Worm (Caenorhabditis elegans): Measurements from ENCODE around the gene D2096.6.
"Not testable (repeated sequence)": the region's sequence is repeated elsewhere in the genome, so short reads cannot be mapped to it uniquely, and the experiment has no call there.

Gene D2096.6

ce11 chrIV:8357299-8357698, 11.7 kb downstream of the D2096.6 start:
- TF ChIP-seq hmg-4 (GFP tag; optimal IDR thresholded peaks at IDR 0.05) (no peak), ets-7 (tag; optimal IDR thresholded peaks at IDR 0.05) (no peak), sea-1 (GFP tag; conservative IDR thresholded peaks at IDR 0.05) (no peak), hmbx-1 (tag; optimal IDR thresholded peaks at IDR 0.05) (no peak)

ce11 chrIV:8355592-8355991, 13.4 kb downstream of the D2096.6 start, which contains the start of the genes F17E9.2 and col-116:
Gene F17E9.2, plus strand, starts transcription at chrIV:8355892.
Gene col-116, plus strand, starts transcription at chrIV:8355906.
- TF ChIP-seq flt-1 (GFP tag; IDR thresholded peaks at IDR 0.05) (no peak), sea-1 (GFP tag; conservative IDR thresholded peaks at IDR 0.05) (no peak), ama-1 (optimal IDR thresholded peaks at IDR 0.05) (no peak), ceh-13 (GFP tag; optimal IDR thresholded peaks at IDR 0.05) (no peak), B0310.2 (tag; optimal IDR thresholded peaks at IDR 0.05) (no peak), tbx-37 (GFP tag; conservative IDR thresholded peaks at IDR 0.05) (no peak), scrt-1 (GFP tag; IDR thresholded peaks at IDR 0.05) (no peak), pes-1 (GFP tag; IDR thresholded peaks at IDR 0.05) (no peak), aly-1 (tag; optimal IDR thresholded peaks at IDR 0.05) (no peak), hmbx-1 (tag; optimal IDR thresholded peaks at IDR 0.05) (no peak), hnd-1 (tag; optimal IDR thresholded peaks at IDR 0.05) (no peak)

ce11 chrIV:8354572-8354971, 14.5 kb downstream of the D2096.6 start, which contains the start of gene F17E9.3:
Gene F17E9.3, plus strand, starts transcription at chrIV:8354872.
- TF ChIP-seq B0310.2 (tag; optimal IDR thresholded peaks at IDR 0.05): no peak
- no peak for TF ChIP-seq scrt-1 (GFP tag; IDR thresholded peaks at IDR 0.05)
- no peak for TF ChIP-seq tbx-11 (GFP tag; IDR thresholded peaks at IDR 0.05)
- TF ChIP-seq sea-1 (GFP tag; conservative IDR thresholded peaks at IDR 0.05): no peak
- TF ChIP-seq aly-1 (tag; optimal IDR thresholded peaks at IDR 0.05): no peak
- TF ChIP-seq ceh-13 (GFP tag; optimal IDR thresholded peaks at IDR 0.05): no peak
- TF ChIP-seq tbx-37 (GFP tag; conservative IDR thresholded peaks at IDR 0.05): no peak
- TF ChIP-seq hnd-1 (tag; optimal IDR thresholded peaks at IDR 0.05): no peak

DNA sequence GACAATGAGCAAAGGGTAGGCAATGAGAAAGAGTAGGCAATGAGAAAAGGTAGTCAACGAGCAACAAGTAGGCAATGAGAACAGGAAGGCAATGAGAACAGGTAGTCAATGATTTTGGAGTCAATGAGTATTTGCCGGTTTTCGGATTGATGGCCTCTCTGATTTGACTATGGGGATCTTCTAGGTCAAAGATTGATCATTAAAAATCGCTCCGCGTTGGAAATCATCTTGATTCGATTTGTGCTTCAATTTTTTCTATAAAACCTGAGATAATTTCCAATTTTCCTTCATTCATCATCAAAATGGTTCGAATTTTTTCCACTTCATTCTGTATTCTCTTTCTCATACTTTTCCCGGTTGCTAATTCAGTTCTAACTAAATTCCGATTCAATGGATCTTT, 17.0 kb downstream of the D2096.6 start, which contains the start of gene F17E9.16:
Gene F17E9.16 (plus strand): TSS at position 301 of the 400 bp plus-strand sequence.
- TF ChIP-seq aly-1 (tag; optimal IDR thresholded peaks at IDR 0.05); B0310.2 (tag; optimal IDR thresholded peaks at IDR 0.05); ceh-13 (GFP tag; optimal IDR thresholded peaks at IDR 0.05): not testable (repeated sequence)

DNA sequence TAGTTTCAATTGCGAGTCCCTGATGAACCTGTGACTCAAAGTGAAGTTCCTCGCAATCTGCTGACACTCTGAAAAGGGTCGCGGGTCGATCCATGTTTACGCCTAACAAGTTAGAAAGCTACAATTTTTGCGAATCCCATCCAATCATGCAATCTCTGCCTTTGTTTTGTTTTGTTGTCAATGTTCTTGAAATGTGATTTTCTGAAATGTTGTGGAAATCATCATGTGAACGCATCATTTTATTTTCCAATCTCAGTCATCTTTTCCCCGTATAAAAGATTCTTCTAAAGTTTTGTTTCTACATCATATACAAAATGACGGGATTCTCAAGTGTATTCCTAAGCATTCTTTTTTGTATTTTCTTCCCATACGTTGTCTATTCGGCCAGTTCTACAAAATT, 21.0 kb downstream of the D2096.6 start, which contains the start of gene F17E9.4:
Gene F17E9.4 (plus strand): TSS at position 301 of the 400 bp plus-strand sequence.
- TF ChIP-seq ceh-36 (tag; optimal IDR thresholded peaks at IDR 0.05): no peak
- no peak for TF ChIP-seq F13C5.2 (tag; optimal IDR thresholded peaks at IDR 0.05)
- TF ChIP-seq ceh-13 (GFP tag; optimal IDR thresholded peaks at IDR 0.05): no peak
- TF ChIP-seq scrt-1 (GFP tag; IDR thresholded peaks at IDR 0.05): no peak
- no peak for TF ChIP-seq hmg-4 (GFP tag; optimal IDR thresholded peaks at IDR 0.05)
- no peak for TF ChIP-seq aly-1 (tag; optimal IDR thresholded peaks at IDR 0.05)
- no peak for TF ChIP-seq flt-1 (GFP tag; IDR thresholded peaks at IDR 0.05)
- TF ChIP-seq pes-1 (GFP tag; IDR thresholded peaks at IDR 0.05): no peak
- TF ChIP-seq tra-4 (tag; optimal IDR thresholded peaks at IDR 0.05): no peak
- TF ChIP-seq tbx-37 (GFP tag; conservative IDR thresholded peaks at IDR 0.05): no peak
- no peak for TF ChIP-seq ama-1 (optimal IDR thresholded peaks at IDR 0.05)
- no peak for TF ChIP-seq sea-1 (GFP tag; conservative IDR thresholded peaks at IDR 0.05)
- no peak for TF ChIP-seq ets-7 (tag; optimal IDR thresholded peaks at IDR 0.05)
- TF ChIP-seq B0310.2 (tag; optimal IDR thresholded peaks at IDR 0.05): no peak
- TF ChIP-seq hnd-1 (tag; optimal IDR thresholded peaks at IDR 0.05): no peak
- no peak for TF ChIP-seq hmbx-1 (tag; optimal IDR thresholded peaks at IDR 0.05)
- no peak for TF ChIP-seq tbx-11 (GFP tag; IDR thresholded peaks at IDR 0.05)

- no peak for TF ChIP-seq B0310.2 (tag; optimal IDR thresholded peaks at IDR 0.05)
- TF ChIP-seq sea-1 (GFP tag; conservative IDR thresholded peaks at IDR 0.05): no peak
These were observed 22.0 kb downstream of the D2096.6 start, which contains the start of the genes F17E9.18 and F17E9.15 for ce11 chrIV:8347051-8347450. Gene F17E9.18, minus strand, starts transcription at chrIV:8347151. Gene F17E9.15, plus strand, starts transcription at chrIV:8347418.

- TF ChIP-seq scrt-1 (GFP tag; IDR thresholded peaks at IDR 0.05): no peak
- no peak for TF ChIP-seq tra-4 (tag; optimal IDR thresholded peaks at IDR 0.05)
- TF ChIP-seq B0310.2 (tag; optimal IDR thresholded peaks at IDR 0.05): no peak
- no peak for TF ChIP-seq pes-1 (GFP tag; IDR thresholded peaks at IDR 0.05)
- TF ChIP-seq hnd-1 (tag; optimal IDR thresholded peaks at IDR 0.05): no peak
- no peak for TF ChIP-seq tbx-37 (GFP tag; conservative IDR thresholded peaks at IDR 0.05)
- TF ChIP-seq hmg-4 (GFP tag; optimal IDR thresholded peaks at IDR 0.05): no peak
- no peak for TF ChIP-seq ceh-36 (tag; optimal IDR thresholded peaks at IDR 0.05)
- TF ChIP-seq flt-1 (GFP tag; IDR thresholded peaks at IDR 0.05): no peak
These were observed 23.5 kb downstream of the D2096.6 start, which contains the start of gene F17E9.5 for ce11 chrIV:8345518-8345917. Gene F17E9.5, plus strand, starts transcription at chrIV:8345818.

DNA sequence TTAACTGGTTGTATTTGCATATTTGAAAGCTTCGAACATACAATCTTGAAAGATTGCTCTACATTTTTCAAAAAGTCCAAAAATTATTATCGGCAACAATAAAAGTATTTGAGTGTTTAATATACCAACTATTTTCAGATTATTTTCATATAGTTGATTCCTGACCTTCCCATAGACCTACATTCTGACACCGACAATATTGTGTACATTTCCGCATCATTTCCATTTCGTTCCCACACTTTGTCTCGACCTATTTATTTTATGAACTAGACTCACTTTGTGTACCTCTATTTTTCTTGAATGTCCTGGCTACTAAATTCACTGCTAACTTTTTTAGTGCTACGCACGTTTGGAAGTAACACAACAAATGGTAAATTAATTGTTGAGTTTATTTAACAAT, 26.6 kb downstream of the D2096.6 start, which contains the start of gene lgc-5:
Gene lgc-5 (plus strand): TSS at position 301 of the 400 bp plus-strand sequence.
- TF ChIP-seq pes-1 (GFP tag; IDR thresholded peaks at IDR 0.05) (no peak), ceh-36 (tag; optimal IDR thresholded peaks at IDR 0.05) (no peak), tbx-11 (GFP tag; IDR thresholded peaks at IDR 0.05) (no peak), sea-1 (GFP tag; conservative IDR thresholded peaks at IDR 0.05) (no peak), hnd-1 (tag; optimal IDR thresholded peaks at IDR 0.05) (no peak), aly-1 (tag; optimal IDR thresholded peaks at IDR 0.05) (no peak), tbx-37 (GFP tag; conservative IDR thresholded peaks at IDR 0.05) (no peak), scrt-1 (GFP tag; IDR thresholded peaks at IDR 0.05) (no peak), tra-4 (tag; optimal IDR thresholded peaks at IDR 0.05) (no peak), F13C5.2 (tag; optimal IDR thresholded peaks at IDR 0.05) (no peak), hmg-4 (GFP tag; optimal IDR thresholded peaks at IDR 0.05) (no peak), ets-7 (tag; optimal IDR thresholded peaks at IDR 0.05) (no peak), ceh-13 (GFP tag; optimal IDR thresholded peaks at IDR 0.05) (no peak), B0310.2 (tag; optimal IDR thresholded peaks at IDR 0.05) (no peak)
